Worm (Caenorhabditis elegans) whole organism, mixed stage, embryonic: Measurements from ENCODE around the gene F10E9.4.

ENCODE experiments used
- ceh-43 ChIP-seq: fragments of 200-800 bp; sonication (Bioruptor generic); optimal IDR thresholded peaks from 2 replicates; lab custom pipeline; 2018; ENCODE audit warnings: mild to moderate bottlenecking, missing genetic modification characterization, moderate library complexity, missing compliant biosample characterization
- ces-1 ChIP-seq: fragments of 150-350 bp; optimal IDR thresholded peaks from 2 replicates; lab custom pipeline; 2014; ENCODE audit warnings: missing biosample characterization, missing genetic modification reagents, missing genetic modification characterization
- elt-1 ChIP-seq: sonication (generic microtip); optimal IDR thresholded peaks from 2 replicates; lab custom pipeline; 2017; ENCODE audit warnings: missing genetic modification characterization, mild to moderate bottlenecking, missing compliant biosample characterization, antibody characterized with exemption, moderate library complexity, borderline replicate concordance; ENCODE audit not compliant: insufficient read depth
- elt-3 ChIP-seq: fragments of 150-350 bp; optimal IDR thresholded peaks from 2 replicates; lab custom pipeline; 2014; ENCODE audit warnings: missing biosample characterization, missing genetic modification characterization
- lin-13 ChIP-seq: fragments of 150-350 bp; optimal IDR thresholded peaks from 2 replicates; lab custom pipeline; 2014; ENCODE audit warnings: missing biosample characterization, missing genetic modification characterization
- nhr-237 ChIP-seq: fragments of 150-350 bp; optimal IDR thresholded peaks from 2 replicates; lab custom pipeline; 2014; ENCODE audit warnings: missing biosample characterization, missing genetic modification characterization
- snpc-4 ChIP-seq: fragments of 150-350 bp; optimal IDR thresholded peaks from 2 replicates; lab custom pipeline; 2014; ENCODE audit warnings: missing biosample characterization, missing genetic modification characterization
- unc-62 ChIP-seq: fragments of 150-350 bp; optimal IDR thresholded peaks from 2 replicates; lab custom pipeline; 2014; ENCODE audit warnings: missing biosample characterization, missing genetic modification reagents, missing genetic modification characterization

DNA sequence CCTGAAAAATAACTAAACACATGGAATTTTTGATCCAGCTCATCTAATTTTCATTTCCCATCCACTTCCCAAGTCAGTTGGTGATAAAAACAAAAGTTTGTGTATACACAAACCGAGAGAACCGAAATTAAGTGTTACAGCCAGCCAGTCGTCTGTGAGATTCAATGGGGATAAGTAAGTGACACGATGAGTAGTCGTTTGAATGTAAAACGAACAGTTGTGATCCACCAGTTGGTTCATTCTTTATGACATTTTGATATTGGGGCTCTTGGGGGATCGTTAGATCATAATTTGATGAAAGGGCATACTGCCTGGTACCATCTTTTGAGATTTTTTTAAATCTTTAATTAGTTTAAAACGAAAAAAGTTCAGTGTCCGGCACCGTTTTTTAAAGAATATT lies 21.5 kb upstream of the F10E9.4 start:
- TF ChIP-seq ceh-43 (GFP tag; lab: Kevin White, UChicago) (no peak), ces-1 (GFP tag; lab: Kevin White, UChicago) (no peak), lin-13 (tag; lab: Kevin White, UChicago) (no peak), nhr-237 (no peak), elt-1 (tag; lab: Kevin White, UChicago) (no peak), elt-3 (tag; lab: Kevin White, UChicago) (no peak), unc-62 (GFP tag; lab: Kevin White, UChicago) (no peak), snpc-4 (tag; lab: Kevin White, UChicago) (no peak)
